Worm (Caenorhabditis elegans) whole organism, young adult: ENCODE measurements around the gene F53F4.2.

Source experiments
- D2030.7 ChIP-seq: fragments of 200-800 bp; sonication (Bioruptor generic); IDR thresholded peaks from 2 replicates; pipeline ENCODE4 v1.3.6; 2022; ENCODE audit warnings: missing genetic modification reagents, missing genetic modification characterization, missing compliant biosample characterization
- ama-1 ChIP-seq, 3 experiments: fragments of 150-350 bp in 1 of 3; sonication (generic microtip) in 2 of 3; optimal IDR thresholded peaks; 2 replicates each; lab custom pipeline; 2014 to 2018; ENCODE audit warnings: missing biosample characterization in 2 of 3, missing genetic modification characterization in 2 of 3, missing genetic modification reagents in 2 of 3
- dox-1 ChIP-seq: fragments of 200-800 bp; sonication (Bioruptor generic); IDR thresholded peaks from 2 replicates; pipeline ENCODE4 v1.3.6; 2022; ENCODE audit warnings: missing genetic modification reagents, missing genetic modification characterization, missing compliant biosample characterization
- him-1 ChIP-seq: sonication (generic microtip); optimal IDR thresholded peaks from 2 replicates; lab custom pipeline; 2016; ENCODE audit warnings: missing genotype, missing genetic modification reagents, missing genetic modification characterization, missing compliant biosample characterization
- hmg-20 ChIP-seq: fragments of 200-800 bp; sonication (Bioruptor generic); IDR thresholded peaks from 2 replicates; pipeline ENCODE4 v1.3.6; 2022; ENCODE audit warnings: missing genetic modification reagents, missing genetic modification characterization, missing compliant biosample characterization
- lag-1 ChIP-seq: fragments of 200-800 bp; sonication (Bioruptor generic); IDR thresholded peaks from 2 replicates; pipeline ENCODE4 v1.3.6; 2022; ENCODE audit warnings: missing genetic modification reagents, missing genetic modification characterization, missing compliant biosample characterization
- lir-1 ChIP-seq: fragments of 200-800 bp; sonication (Bioruptor generic); conservative IDR thresholded peaks from 2 replicates; pipeline ENCODE4 v1.3.6; 2022; ENCODE audit warnings: missing genetic modification reagents, missing genetic modification characterization, missing compliant biosample characterization
- unc-130 ChIP-seq: sonication (generic microtip); optimal IDR thresholded peaks from 2 replicates; lab custom pipeline; 2016; ENCODE audit warnings: missing genetic modification reagents, missing genetic modification characterization, missing compliant biosample characterization
- unc-62 ChIP-seq: fragments of 150-350 bp; optimal IDR thresholded peaks from 2 replicates; lab custom pipeline; 2014; ENCODE audit warnings: missing biosample characterization, missing genetic modification reagents, missing genetic modification characterization

- no peak for TF ChIP-seq ama-1 (optimal IDR thresholded peaks at IDR 0.05; lab: Kevin White, UChicago)
- TF ChIP-seq ama-1 (GFP tag; optimal IDR thresholded peaks at IDR 0.05; lab: Kevin White, UChicago) = no peak
- no peak for TF ChIP-seq unc-130 (GFP tag; lab: Kevin White, UChicago)
- no peak for TF ChIP-seq lir-1 (GFP tag; lab: Robert Waterston, UW)
- TF ChIP-seq D2030.7 (GFP tag; lab: Robert Waterston, UW) = peak; percentile 38; the same call in 1 of the 2 replicates
- no peak for TF ChIP-seq hmg-20 (GFP tag; lab: Robert Waterston, UW)
- no peak for TF ChIP-seq him-1 (tag; lab: Kevin White, UChicago)
- TF ChIP-seq lag-1 = no peak
- no peak for TF ChIP-seq dox-1 (GFP tag; lab: Robert Waterston, UW)
- no peak for TF ChIP-seq unc-62 (GFP tag; lab: Kevin White, UChicago)
These were observed 29.4 kb downstream of the F53F4.2 start, which contains the start of gene C56A3.8 for ce11 chrV:13559978-13560377.
